Worm (Caenorhabditis elegans): ENCODE results near the gene lgc-40.

ce11 chrX:2369073-2369472, 9.2 kb downstream of the lgc-40 start:
- TF ChIP-seq zfh-2 (GFP tag; conservative IDR thresholded peaks at IDR 0.05) (no peak), him-1 (tag; optimal IDR thresholded peaks at IDR 0.05) (no peak), K11D2.4 (GFP tag; IDR thresholded peaks at IDR 0.05) (no peak), ztf-25 (GFP tag; IDR thresholded peaks at IDR 0.05) (no peak), B0336.3 (GFP tag; IDR thresholded peaks at IDR 0.05) (no peak), madf-6 (GFP tag; IDR thresholded peaks at IDR 0.05) (no peak), hmg-1.2 (GFP tag; IDR thresholded peaks at IDR 0.05) (no peak), ztf-22 (GFP tag; optimal IDR thresholded peaks at IDR 0.05) (no peak), zim-3 (tag; optimal IDR thresholded peaks at IDR 0.05) (no peak), ztf-26 (tag; optimal IDR thresholded peaks at IDR 0.05) (no peak), lag-1 (GFP tag; IDR thresholded peaks at IDR 0.05) (no peak), hlh-12 (tag; optimal IDR thresholded peaks at IDR 0.05) (no peak), lin-26 (GFP tag; IDR thresholded peaks at IDR 0.05) (no peak)

Data from whole organism, young adult.